Worm (Caenorhabditis elegans): ENCODE data around the gene sut-1.

DNA sequence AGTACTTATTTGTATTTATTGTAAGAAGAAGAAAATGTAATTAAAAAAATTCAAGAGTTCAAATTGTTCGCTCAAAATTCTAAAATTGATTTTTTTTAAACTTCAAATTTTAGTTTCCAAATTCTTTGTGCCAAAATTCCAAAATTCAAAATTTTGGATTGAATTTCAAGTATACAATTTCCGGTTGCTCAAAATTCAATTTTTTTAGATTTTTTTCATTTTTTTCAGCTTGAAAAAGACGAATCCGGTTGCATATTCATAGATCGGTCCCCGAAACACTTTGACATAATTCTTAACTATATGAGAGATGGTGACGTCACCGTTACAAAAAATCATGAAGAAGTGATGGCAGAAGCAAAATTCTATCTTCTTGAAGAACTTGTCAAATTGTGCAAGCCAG lies 51.0 kb downstream of the sut-1 start, which contains the start of gene K02E7.4:
- TF ChIP-seq pha-4 (GFP tag; IDR thresholded peaks at IDR 0.05) (no peak), pha-4 (tag; optimal IDR thresholded peaks at IDR 0.05) (no peak), ztf-7 (tag; optimal IDR thresholded peaks at IDR 0.05) (no peak), mdl-1 (tag; optimal IDR thresholded peaks at IDR 0.05) (no peak), ama-1 (optimal IDR thresholded peaks at IDR 0.05) (no peak), ces-1 (GFP tag; optimal IDR thresholded peaks at IDR 0.05) (no peak), zag-1 (tag; optimal IDR thresholded peaks at IDR 0.05) (no peak), ztf-11 (tag; optimal IDR thresholded peaks at IDR 0.05) (no peak), gei-8 (GFP tag; optimal IDR thresholded peaks at IDR 0.05) (no peak)
